Fruit fly (Drosophila melanogaster): ENCODE data around the gene Tsp74F.
"Not testable (repeated sequence)": the region's sequence is repeated elsewhere in the genome, so short reads cannot be mapped to it uniquely, and the experiment has no call there.

Gene Tsp74F

DNA sequence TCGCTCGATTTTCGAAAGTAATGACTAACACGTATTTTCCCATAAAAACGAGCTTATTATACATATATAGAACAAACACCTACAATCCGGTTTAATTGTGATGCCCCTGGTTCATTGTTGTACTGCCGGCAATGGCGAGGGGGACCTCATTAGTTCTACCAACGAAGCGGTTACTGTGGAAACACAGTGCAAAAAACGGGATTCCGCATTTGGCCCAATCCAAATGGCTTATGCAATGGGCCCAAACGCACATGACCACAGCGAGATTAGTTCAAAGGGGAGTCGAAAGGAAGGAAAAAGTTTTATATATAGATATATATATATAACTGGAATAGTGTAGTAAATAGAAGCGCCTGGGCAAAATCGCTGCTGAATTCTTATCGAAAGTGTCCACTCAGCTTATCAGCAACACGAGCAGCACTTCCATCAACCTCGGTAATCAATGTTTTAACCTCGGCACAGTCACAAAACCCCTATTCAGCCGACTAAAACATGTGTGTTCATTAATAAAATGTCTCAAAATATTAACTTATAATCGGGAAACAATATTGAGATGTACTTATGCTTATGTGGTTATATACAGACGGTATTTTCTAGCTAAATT lies 8.3 kb upstream of the Tsp74F start:
- no peak for TF ChIP-seq CG17801 (GFP tag; optimal IDR thresholded peaks at IDR 0.05; ENCODE audit: partially characterized antibody)

DNA sequence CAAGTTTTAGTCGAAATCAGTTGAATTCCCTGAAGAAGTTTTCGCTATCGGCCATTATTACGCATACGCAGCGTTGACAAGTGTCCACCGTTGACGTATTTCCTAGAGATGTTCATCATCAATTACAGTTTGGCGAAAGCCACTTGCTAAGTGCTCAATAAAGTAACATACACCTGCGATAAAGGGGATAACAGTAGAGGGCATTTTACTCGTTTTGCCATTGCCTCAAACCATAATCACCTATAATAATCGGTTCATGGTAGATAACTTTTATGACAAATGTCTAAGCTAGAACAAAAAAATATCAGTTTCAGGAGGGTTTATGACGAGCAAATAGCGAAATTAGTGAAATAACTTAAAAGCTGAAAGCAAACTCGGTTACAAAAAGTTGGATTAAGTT lies 7.0 kb upstream of the Tsp74F start:
- TF ChIP-seq CG17801 (GFP tag; optimal IDR thresholded peaks at IDR 0.05; ENCODE audit: partially characterized antibody) = peak; percentile 43

dm6 chr3L:17902186-17902585 lies 6.5 kb upstream of the Tsp74F start:
- TF ChIP-seq CG17801 (GFP tag; optimal IDR thresholded peaks at IDR 0.05; ENCODE audit: partially characterized antibody) = no peak

- no peak for TF ChIP-seq CG17801 (GFP tag; optimal IDR thresholded peaks at IDR 0.05; ENCODE audit: partially characterized antibody)
Observed at dm6 chr3L:17898606-17899005, 2.9 kb upstream of the Tsp74F start.

dm6 chr3L:17893660-17894059 lies 2.0 kb downstream of the Tsp74F start:
- TF ChIP-seq CG17801 (GFP tag; optimal IDR thresholded peaks at IDR 0.05; ENCODE audit: partially characterized antibody) = no peak

- no peak for TF ChIP-seq CG17801 (GFP tag; optimal IDR thresholded peaks at IDR 0.05; ENCODE audit: partially characterized antibody)
Observed at dm6 chr3L:17887393-17887792, 8.3 kb downstream of the Tsp74F start, which contains the start of gene CG7402. Gene CG7402 (plus strand): TSS chr3L:17887705.

dm6 chr3L:17886545-17886944 lies 9.1 kb downstream of the Tsp74F start, which contains the start of gene CG16775:
Gene CG16775 (minus strand): TSS chr3L:17886645.
- no peak for TF ChIP-seq CG17801 (GFP tag; optimal IDR thresholded peaks at IDR 0.05; ENCODE audit: partially characterized antibody)

dm6 chr3L:17884276-17884675 lies 11.4 kb downstream of the Tsp74F start, which contains the start of gene CG5506:
Gene CG5506 (minus strand): TSS chr3L:17884376.
- no peak for TF ChIP-seq CG17801 (GFP tag; optimal IDR thresholded peaks at IDR 0.05; ENCODE audit: partially characterized antibody)

DNA sequence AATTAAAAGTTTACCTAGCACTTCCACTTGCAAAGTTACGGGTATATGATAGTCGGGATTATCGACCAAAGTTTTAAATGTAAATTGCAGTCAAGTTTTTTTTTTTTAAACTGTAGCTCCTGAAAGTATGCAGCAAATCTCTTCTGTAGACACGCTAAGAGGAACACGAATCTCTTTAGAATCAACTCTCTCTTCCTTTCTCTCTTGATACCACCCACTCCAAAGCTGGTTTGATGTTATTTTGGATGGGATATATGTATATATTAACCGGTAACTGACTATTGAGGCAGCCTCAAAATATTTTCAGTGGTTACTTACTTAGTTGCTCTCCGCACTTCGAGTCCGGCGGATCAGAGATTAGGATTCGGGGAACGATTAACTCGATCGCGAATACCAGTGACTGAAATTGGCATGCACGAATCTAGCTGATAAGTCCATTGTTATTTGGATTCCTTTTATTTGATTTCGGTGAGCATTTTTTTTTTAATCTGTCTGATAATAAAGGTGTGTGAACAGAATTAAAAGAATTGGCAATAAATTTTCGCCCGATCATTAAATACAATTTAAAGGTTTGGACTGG lies 16.8 kb downstream of the Tsp74F start, which contains the start of gene CG7408:
Gene CG7408 (plus strand): TSS at position 316 of the 580 bp plus-strand sequence.
- peak; percentile 9 for TF ChIP-seq CG17801 (GFP tag; optimal IDR thresholded peaks at IDR 0.05; ENCODE audit: partially characterized antibody)

- TF ChIP-seq CG17801 (GFP tag; optimal IDR thresholded peaks at IDR 0.05; ENCODE audit: partially characterized antibody) = not testable (repeated sequence)
Observed at dm6 chr3L:17858174-17858573, 37.5 kb downstream of the Tsp74F start, which contains the start of gene CG34002. Gene CG34002 (plus strand): TSS chr3L:17858474.

- peak; percentile 40 for TF ChIP-seq CG17801 (GFP tag; optimal IDR thresholded peaks at IDR 0.05; ENCODE audit: partially characterized antibody)
Observed at dm6 chr3L:17856655-17857479, 38.8 kb downstream of the Tsp74F start, which contains the start of gene CG5535. Gene CG5535 (minus strand): TSS chr3L:17856794.

dm6 chr3L:17849517-17849916 lies 46.1 kb downstream of the Tsp74F start, which contains the start of gene TrpRS-m:
Gene TrpRS-m (plus strand): TSS chr3L:17849727.
- no peak for TF ChIP-seq CG17801 (GFP tag; optimal IDR thresholded peaks at IDR 0.05; ENCODE audit: partially characterized antibody)

DNA sequence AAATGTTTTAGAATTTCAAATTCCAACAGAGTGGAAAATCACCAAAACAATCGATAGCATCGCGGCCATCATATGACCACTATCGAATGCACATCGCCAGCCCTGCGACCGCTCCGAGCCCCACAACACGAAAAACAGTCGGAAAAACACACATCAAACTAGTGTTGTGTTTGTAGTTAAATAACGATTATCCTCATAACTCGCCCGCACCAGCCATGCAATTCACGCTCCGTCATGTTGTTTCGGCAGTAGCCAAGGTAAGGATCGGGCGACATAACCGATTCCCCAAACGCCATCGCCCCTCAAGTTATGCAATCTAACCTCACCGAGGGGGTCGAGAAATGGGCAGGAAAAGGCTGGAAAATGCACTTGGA lies 48.7 kb downstream of the Tsp74F start:
- peak; percentile 5 for TF ChIP-seq CG17801 (GFP tag; optimal IDR thresholded peaks at IDR 0.05; ENCODE audit: partially characterized antibody)

- TF ChIP-seq CG17801 (GFP tag; optimal IDR thresholded peaks at IDR 0.05; ENCODE audit: partially characterized antibody) = peak; percentile 67
Observed at dm6 chr3L:17846169-17846981, 49.3 kb downstream of the Tsp74F start, which contains the start of the genes MED19 and CG7430. Gene MED19 (minus strand): TSS chr3L:17846501. Gene CG7430 (plus strand): TSS chr3L:17846916.

Measured in ovary, adult (tissue).